Fruit fly (Drosophila melanogaster) whole organism, embryonic: ENCODE results near the gene tay.

Source experiments
- Adf1 ChIP-seq: fragments of 200-800 bp; sonication (Bioruptor generic); IDR thresholded peaks from 2 replicates; pipeline ENCODE4 v1.3.6; 2022; ENCODE audit warnings: missing biosample characterization, missing genetic modification characterization
- Atf3 ChIP-seq: fragments of 200-800 bp; sonication (Bioruptor generic); optimal IDR thresholded peaks from 3 replicates; lab custom pipeline; 2016; ENCODE audit warnings: missing biosample characterization, missing genetic modification characterization
- Bteb2 ChIP-seq: fragments of 200-800 bp; sonication (Bioruptor generic); optimal IDR thresholded peaks from 2 replicates; lab custom pipeline; 2016; ENCODE audit warnings: missing biosample characterization, missing genetic modification characterization
- CG10274 ChIP-seq: fragments of 200-800 bp; sonication (Bioruptor generic); optimal IDR thresholded peaks from 3 replicates; lab custom pipeline; 2017; ENCODE audit warnings: missing biosample characterization, mild to moderate bottlenecking, missing genetic modification characterization
- CG10543 ChIP-seq: fragments of 200-800 bp; sonication (Bioruptor generic); optimal IDR thresholded peaks from 3 replicates; lab custom pipeline; 2017; ENCODE audit warnings: missing biosample characterization, mild to moderate bottlenecking, missing genetic modification characterization, moderate library complexity
- CG10959 ChIP-seq: fragments of 200-800 bp; sonication (Bioruptor generic); IDR thresholded peaks from 2 replicates; pipeline ENCODE4 v1.3.6; 2022; ENCODE audit warnings: missing biosample characterization, missing genetic modification characterization
- CG11093 ChIP-seq: fragments of 200-800 bp; sonication (Bioruptor generic); IDR thresholded peaks from 3 replicates; pipeline ENCODE4 v1.3.6; 2022; ENCODE audit warnings: missing biosample characterization, missing genetic modification characterization
- CG11695 ChIP-seq: fragments of 200-800 bp; sonication (Bioruptor generic); IDR thresholded peaks from 3 replicates; pipeline ENCODE4 v1.3.6; 2022; ENCODE audit warnings: missing biosample characterization, missing genetic modification characterization
- CG12769 ChIP-seq: fragments of 200-800 bp; sonication (Bioruptor generic); optimal IDR thresholded peaks from 2 replicates; lab custom pipeline; 2019; ENCODE audit warnings: missing biosample characterization, mild to moderate bottlenecking, missing genetic modification characterization, moderate library complexity
- CG15479 ChIP-seq: fragments of 200-800 bp; sonication (Bioruptor generic); optimal IDR thresholded peaks from 3 replicates; lab custom pipeline; 2019; ENCODE audit warnings: missing biosample characterization, mild to moderate bottlenecking, missing genetic modification characterization, moderate library complexity
- CG17361 ChIP-seq: fragments of 200-800 bp; sonication (Bioruptor generic); IDR thresholded peaks from 3 replicates; pipeline ENCODE4 v1.3.6; 2022; ENCODE audit warnings: missing biosample characterization, missing genetic modification characterization
- CG17568 ChIP-seq: fragments of 200-800 bp; sonication (Bioruptor generic); optimal IDR thresholded peaks from 2 replicates; lab custom pipeline; 2018; ENCODE audit warnings: missing biosample characterization, mild to moderate bottlenecking, missing genetic modification characterization, moderate library complexity
- CG3281 ChIP-seq: fragments of 200-800 bp; sonication (Bioruptor generic); optimal IDR thresholded peaks from 3 replicates; lab custom pipeline; 2017; ENCODE audit warnings: missing biosample characterization, mild to moderate bottlenecking, missing genetic modification characterization
- CG5953 ChIP-seq: fragments of 200-800 bp; sonication (Bioruptor generic); IDR thresholded peaks from 2 replicates; pipeline ENCODE4 v1.3.6; 2022; ENCODE audit warnings: missing biosample characterization, missing genetic modification characterization
- CG6175 ChIP-seq: fragments of 200-800 bp; sonication (Bioruptor generic); IDR thresholded peaks from 3 replicates; pipeline ENCODE4 v1.3.6; 2022; ENCODE audit warnings: missing biosample characterization, missing genetic modification characterization
- CG6254 ChIP-seq: fragments of 200-800 bp; sonication (Bioruptor generic); optimal IDR thresholded peaks from 3 replicates; lab custom pipeline; 2017; ENCODE audit warnings: mild to moderate bottlenecking, missing biosample characterization, missing genetic modification reagents, missing genetic modification characterization
- CG6765 ChIP-seq: fragments of 200-800 bp; sonication (Bioruptor generic); optimal IDR thresholded peaks from 3 replicates; lab custom pipeline; 2017; ENCODE audit warnings: missing biosample characterization, mild to moderate bottlenecking, missing genetic modification characterization
- Dad ChIP-seq: fragments of 200-800 bp; sonication (Bioruptor generic); optimal IDR thresholded peaks from 3 replicates; lab custom pipeline; 2016; ENCODE audit warnings: missing biosample characterization, missing genetic modification characterization
- Deaf1 ChIP-seq: fragments of 200-800 bp; optimal IDR thresholded peaks from 3 replicates; lab custom pipeline; 2019; ENCODE audit warnings: missing biosample characterization, mild to moderate bottlenecking, missing genetic modification characterization, moderate library complexity
- Dref ChIP-seq: fragments of 200-800 bp; sonication (Bioruptor generic); IDR thresholded peaks from 2 replicates; pipeline ENCODE4 v1.3.6; 2022; ENCODE audit warnings: missing biosample characterization, missing genetic modification characterization
- HLH3B ChIP-seq: fragments of 200-800 bp; sonication (Bioruptor generic); IDR thresholded peaks from 2 replicates; pipeline ENCODE4 v1.3.6; 2022; ENCODE audit warnings: missing biosample characterization, missing genetic modification characterization
- Kr ChIP-seq: fragments of 200-800 bp; sonication (Bioruptor generic); optimal IDR thresholded peaks from 2 replicates; lab custom pipeline; 2017; ENCODE audit warnings: missing biosample characterization, mild to moderate bottlenecking, missing genetic modification characterization
- Med ChIP-seq: fragments of 200-800 bp; sonication (Bioruptor generic); peaks from one replicate; lab custom pipeline; 2016; ENCODE audit warnings: missing biosample characterization, missing genetic modification characterization, mild to moderate bottlenecking, inconsistent platforms, moderate library complexity
- Mes4 ChIP-seq: fragments of 200-800 bp; sonication (Bioruptor generic); optimal IDR thresholded peaks from 2 replicates; lab custom pipeline; 2016; ENCODE audit warnings: missing biosample characterization, missing genetic modification characterization
- Neu2 ChIP-seq: fragments of 200-800 bp; sonication (Bioruptor generic); optimal IDR thresholded peaks from 3 replicates; lab custom pipeline; 2016; ENCODE audit warnings: missing biosample characterization, missing genetic modification characterization, borderline replicate concordance
- Nf-YA ChIP-seq: fragments of 200-800 bp; sonication (Bioruptor generic); IDR thresholded peaks from 2 replicates; pipeline ENCODE4 v1.3.6; 2022; ENCODE audit warnings: missing biosample characterization, missing genetic modification characterization
- Opbp ChIP-seq: fragments of 200-800 bp; sonication (Bioruptor generic); IDR thresholded peaks from 3 replicates; pipeline ENCODE4 v1.3.6; 2022; ENCODE audit warnings: missing biosample characterization, missing genetic modification characterization; ENCODE audit not compliant: partially characterized antibody
- ac ChIP-seq: fragments of 200-800 bp; sonication (Bioruptor generic); optimal IDR thresholded peaks from 3 replicates; lab custom pipeline; 2017; ENCODE audit warnings: missing biosample characterization, mild to moderate bottlenecking, missing genetic modification characterization
- ato ChIP-seq: fragments of 200-800 bp; sonication (Bioruptor generic); IDR thresholded peaks from 2 replicates; pipeline ENCODE4 v1.3.6; 2022; ENCODE audit warnings: missing biosample characterization, missing genetic modification characterization; ENCODE audit not compliant: partially characterized antibody
- az2 ChIP-seq: fragments of 200-800 bp; sonication (Bioruptor generic); optimal IDR thresholded peaks from 3 replicates; lab custom pipeline; 2016; ENCODE audit warnings: missing biosample characterization, missing genetic modification characterization
- btn ChIP-seq: fragments of 200-800 bp; sonication (Bioruptor generic); optimal IDR thresholded peaks from 2 replicates; lab custom pipeline; 2016; ENCODE audit warnings: missing biosample characterization, missing genetic modification characterization
- chm ChIP-seq: fragments of 200-800 bp; sonication (Bioruptor generic); IDR thresholded peaks from 2 replicates; pipeline ENCODE4 v1.3.6; 2022; ENCODE audit warnings: missing biosample characterization, missing genetic modification characterization
- crol ChIP-seq: fragments of 200-800 bp; sonication (Bioruptor generic); IDR thresholded peaks from 2 replicates; pipeline ENCODE4 v1.3.6; 2022; ENCODE audit warnings: missing biosample characterization, missing genetic modification characterization
- dimm ChIP-seq: fragments of 200-800 bp; sonication (Bioruptor generic); IDR thresholded peaks from 2 replicates; pipeline ENCODE4 v1.3.6; 2022; ENCODE audit warnings: missing biosample characterization, missing genetic modification characterization
- esg ChIP-seq: fragments of 200-800 bp; sonication (Bioruptor generic); conservative IDR thresholded peaks from 2 replicates; pipeline ENCODE4 v1.3.6; 2022; ENCODE audit warnings: missing biosample characterization, missing genetic modification characterization
- fd96Cb ChIP-seq: fragments of 200-800 bp; sonication (Bioruptor generic); optimal IDR thresholded peaks from 2 replicates; lab custom pipeline; 2018; ENCODE audit warnings: missing biosample characterization, mild to moderate bottlenecking, missing genetic modification characterization, moderate library complexity
- gsb ChIP-seq: fragments of 200-800 bp; sonication (Bioruptor generic); IDR thresholded peaks from 2 replicates; pipeline ENCODE4 v1.3.6; 2022; ENCODE audit warnings: missing biosample characterization, missing genetic modification characterization
- hkb ChIP-seq, 2 experiments: fragments of 200-800 bp in 1 of 2; fragments of >200 bp in 1 of 2; sonication (Bioruptor generic) in 1 of 2; IDR thresholded peaks in 1 of 2; optimal IDR thresholded peaks in 1 of 2; 2 replicates each; pipeline versions ENCODE4 v1.3.6 to Lab custom; 2017 to 2022; ENCODE audit warnings: missing biosample characterization in 1 of 2, missing genetic modification characterization in 1 of 2
- lilli ChIP-seq: fragments of 200-800 bp; sonication (Bioruptor generic); optimal IDR thresholded peaks from 3 replicates; lab custom pipeline; 2016; ENCODE audit warnings: missing biosample characterization, missing genetic modification characterization
- org-1 ChIP-seq: fragments of 200-800 bp; sonication (Bioruptor generic); optimal IDR thresholded peaks from 2 replicates; lab custom pipeline; 2017; ENCODE audit warnings: missing biosample characterization, missing genetic modification characterization
- prd ChIP-seq, 3 experiments: fragments of >200 bp in 2 of 3; fragments of 200-800 bp in 1 of 3; sonication (Bioruptor generic) in 1 of 3; optimal IDR thresholded peaks in 2 of 3; IDR thresholded peaks in 1 of 3; 2 replicates in 2 of 3; 3 replicates in 1 of 3; pipeline versions ENCODE4 v1.3.6 to Lab custom; 2017 to 2022; ENCODE audit warnings: missing biosample characterization in 1 of 3, missing genetic modification characterization in 1 of 3
- sc ChIP-seq, 3 experiments: fragments of >200 bp in 2 of 3; fragments of 200-800 bp in 1 of 3; sonication (Bioruptor generic) in 1 of 3; optimal IDR thresholded peaks; 2 replicates in 2 of 3; 3 replicates in 1 of 3; lab custom pipeline; 2017; ENCODE audit warnings: mild to moderate bottlenecking in 1 of 3, missing biosample characterization in 1 of 3, missing genetic modification characterization in 1 of 3, missing genetic modification reagents in 1 of 3
- sqz ChIP-seq: fragments of 200-800 bp; sonication (Bioruptor generic); optimal IDR thresholded peaks from 3 replicates; lab custom pipeline; 2018; ENCODE audit warnings: missing biosample characterization, mild to moderate bottlenecking, missing genetic modification characterization
- stwl ChIP-seq: fragments of 200-800 bp; sonication (Bioruptor generic); optimal IDR thresholded peaks from 3 replicates; lab custom pipeline; 2018; ENCODE audit warnings: missing biosample characterization, mild to moderate bottlenecking, missing genetic modification characterization, moderate library complexity
- tap ChIP-seq: fragments of 200-800 bp; optimal IDR thresholded peaks from 3 replicates; lab custom pipeline; 2019; ENCODE audit warnings: missing biosample characterization, mild to moderate bottlenecking, missing genetic modification characterization, moderate library complexity
- tll ChIP-seq, 2 experiments: fragments of 200-800 bp in 1 of 2; fragments of >200 bp in 1 of 2; sonication (Bioruptor generic) in 1 of 2; optimal IDR thresholded peaks; 2 replicates each; lab custom pipeline; 2017 to 2019; ENCODE audit warnings: missing biosample characterization in 2 of 2, missing genetic modification characterization in 2 of 2, mild to moderate bottlenecking in 1 of 2, moderate library complexity in 1 of 2
- unc-4 ChIP-seq: fragments of 200-800 bp; sonication (Bioruptor generic); IDR thresholded peaks from 2 replicates; pipeline ENCODE4 v1.3.6; 2022; ENCODE audit warnings: missing biosample characterization, missing genetic modification characterization; ENCODE audit not compliant: partially characterized antibody
- vfl ChIP-seq: fragments of 200-800 bp; sonication (Bioruptor generic); optimal IDR thresholded peaks from 2 replicates; lab custom pipeline; 2016; ENCODE audit warnings: missing biosample characterization, missing genetic modification characterization

tay gene

dm6 chrX:15886411-15887246 is 482 bp downstream of the tay start (continued):
- TF ChIP-seq CG12769 (no peak), CG15479 (peak; percentile 77), HLH3B (no peak), gsb (GFP tag; lab: Robert Waterston, UW) (no peak), CG11695 (GFP tag; lab: Robert Waterston, UW) (no peak), CG11093 (GFP tag; lab: Robert Waterston, UW) (no peak), Nf-YA (no peak), Dref (GFP tag; lab: Robert Waterston, UW) (no peak), Dad (GFP tag; lab: Kevin White, UChicago) (no peak), crol (no peak), prd (optimal IDR thresholded peaks at IDR 0.05; lab: Kevin White, UChicago) (no peak), prd (GFP tag; IDR thresholded peaks at IDR 0.05; lab: Robert Waterston, UW) (no peak), ato (GFP tag; lab: Robert Waterston, UW) (no peak), lilli (GFP tag; lab: Kevin White, UChicago) (no peak), Neu2 (GFP tag; lab: Kevin White, UChicago) (no peak), Med (GFP tag; lab: Kevin White, UChicago) (peak; percentile 76), sqz (GFP tag; lab: Kevin White, UChicago) (peak; percentile 95), CG3281 (GFP tag; lab: Kevin White, UChicago) (no peak), sc (optimal IDR thresholded peaks at IDR 0.05; lab: Kevin White, UChicago) (no peak), sc (GFP tag; optimal IDR thresholded peaks at IDR 0.05; lab: Kevin White, UChicago) (no peak), tap (tag; lab: Kevin White, UChicago) (no peak), unc-4 (no peak), btn (GFP tag; lab: Kevin White, UChicago) (no peak), CG5953 (GFP tag; lab: Robert Waterston, UW) (no peak), CG17568 (no peak), CG6175 (GFP tag; lab: Robert Waterston, UW) (no peak), org-1 (GFP tag; lab: Kevin White, UChicago) (no peak), esg (no peak), CG6254 (GFP tag; lab: Kevin White, UChicago) (peak; percentile 16), chm (GFP tag; lab: Robert Waterston, UW) (no peak), ac (GFP tag; lab: Kevin White, UChicago) (no peak), Opbp (GFP tag; lab: Robert Waterston, UW) (no peak), Atf3 (GFP tag; lab: Kevin White, UChicago) (no peak), Mes4 (GFP tag; lab: Kevin White, UChicago) (no peak), CG10274 (GFP tag; lab: Kevin White, UChicago) (no peak), hkb (optimal IDR thresholded peaks at IDR 0.05; lab: Kevin White, UChicago) (no peak), hkb (GFP tag; IDR thresholded peaks at IDR 0.05; lab: Robert Waterston, UW) (no peak), Kr (GFP tag; lab: Kevin White, UChicago) (no peak), az2 (no peak), Deaf1 (peak; percentile 88), Bteb2 (GFP tag; lab: Kevin White, UChicago) (no peak), CG6765 (GFP tag; lab: Kevin White, UChicago) (no peak), fd96Cb (tag; lab: Kevin White, UChicago) (no peak), vfl (no peak), tll (GFP tag; optimal IDR thresholded peaks at IDR 0.05; lab: Kevin White, UChicago) (no peak), Adf1 (GFP tag; lab: Robert Waterston, UW) (peak; percentile 16; the same call in 1 of the 2 replicates), dimm (GFP tag; lab: Robert Waterston, UW) (no peak), CG17361 (GFP tag; lab: Robert Waterston, UW) (no peak), CG10959 (GFP tag; lab: Robert Waterston, UW) (no peak), CG10543 (peak; percentile 57), stwl (tag; lab: Kevin White, UChicago) (no peak)
